Worm (Caenorhabditis elegans) whole organism, young adult: ENCODE data around the gene hpo-29.
"Not testable (repeated sequence)": the region's sequence is repeated elsewhere in the genome, so short reads cannot be mapped to it uniquely, and the experiment has no call there.

Experiments used
- B0019.2 ChIP-seq: fragments of 200-800 bp; sonication (Bioruptor generic); conservative IDR thresholded peaks from 2 replicates; pipeline ENCODE4 v1.3.6; 2022; ENCODE audit warnings: missing genetic modification reagents, missing genetic modification characterization, missing compliant biosample characterization
- B0261.1 ChIP-seq: sonication (generic microtip); optimal IDR thresholded peaks from 2 replicates; lab custom pipeline; 2016; ENCODE audit warnings: mild to moderate bottlenecking, missing genetic modification characterization, moderate library complexity, missing compliant biosample characterization
- egl-44 ChIP-seq: fragments of 200-800 bp; sonication (Bioruptor generic); IDR thresholded peaks from 2 replicates; pipeline ENCODE4 v1.3.6; 2022; ENCODE audit warnings: missing genetic modification reagents, missing genetic modification characterization, missing compliant biosample characterization
- hmg-1.2 ChIP-seq: fragments of 200-800 bp; sonication (Bioruptor generic); IDR thresholded peaks from 2 replicates; pipeline ENCODE4 v1.3.6; 2022; ENCODE audit warnings: missing genetic modification reagents, missing genetic modification characterization, missing compliant biosample characterization
- lin-26 ChIP-seq: fragments of 200-800 bp; sonication (Bioruptor generic); IDR thresholded peaks from 2 replicates; pipeline ENCODE4 v1.3.6; 2022; ENCODE audit warnings: missing genetic modification reagents, missing genetic modification characterization, missing compliant biosample characterization
- madf-6 ChIP-seq: fragments of 200-800 bp; sonication (Bioruptor generic); IDR thresholded peaks from 2 replicates; pipeline ENCODE4 v1.3.6; 2022; ENCODE audit warnings: missing genetic modification reagents, missing genetic modification characterization, missing compliant biosample characterization
- nhr-80 ChIP-seq: sonication (generic microtip); optimal IDR thresholded peaks from 2 replicates; lab custom pipeline; 2016; ENCODE audit warnings: missing genetic modification characterization, missing compliant biosample characterization
- pha-4 ChIP-seq: fragments of 150-350 bp; sonication (generic microtip); optimal IDR thresholded peaks from 2 replicates; lab custom pipeline; 2014; ENCODE audit warnings: missing biosample characterization, missing genetic modification reagents, missing genetic modification characterization
- rpc-1 ChIP-seq, 2 experiments: fragments of 150-350 bp in 1 of 2; sonication (generic microtip) in 1 of 2; optimal IDR thresholded peaks; 2 replicates each; lab custom pipeline; 2014 to 2018; ENCODE audit warnings: missing biosample characterization in 1 of 2, missing genetic modification characterization in 1 of 2, missing genetic modification reagents in 1 of 2, missing genotype in 1 of 2
- tbp1 ChIP-seq: fragments of 200-800 bp; sonication (Bioruptor generic); optimal IDR thresholded peaks from 2 replicates; lab custom pipeline; 2018; ENCODE audit warnings: mild to moderate bottlenecking, missing genetic modification characterization, missing compliant biosample characterization
- unc-130 ChIP-seq: sonication (generic microtip); optimal IDR thresholded peaks from 2 replicates; lab custom pipeline; 2016; ENCODE audit warnings: missing genetic modification reagents, missing genetic modification characterization, missing compliant biosample characterization

Gene hpo-29

DNA sequence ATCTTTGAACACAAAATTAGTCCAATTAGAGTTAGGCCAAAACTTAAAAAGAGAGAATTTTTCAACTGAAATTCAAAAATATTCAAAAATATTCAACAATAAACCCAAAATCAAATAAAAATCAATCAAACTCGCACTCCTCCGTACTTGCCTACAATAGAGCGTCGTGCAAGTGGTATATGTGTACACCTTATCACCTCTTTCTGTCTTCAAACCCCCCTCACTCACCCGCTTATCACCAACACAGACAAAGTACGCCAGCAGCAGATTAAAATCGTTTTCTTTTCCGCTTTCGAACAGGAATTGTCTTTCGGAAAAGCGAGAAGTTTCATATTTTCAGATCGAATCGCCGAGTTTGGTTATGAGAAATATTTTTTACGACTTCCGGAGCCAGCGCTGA lies 63.6 kb downstream of the hpo-29 start:
- TF ChIP-seq pha-4 (no peak), B0019.2 (GFP tag; lab: Robert Waterston, UW) (no peak), nhr-80 (tag; lab: Kevin White, UChicago) (peak; percentile 65), egl-44 (no peak), unc-130 (GFP tag; lab: Kevin White, UChicago) (no peak), rpc-1 (optimal IDR thresholded peaks at IDR 0.05; lab: Kevin White, UChicago) (no peak), rpc-1 (tag; optimal IDR thresholded peaks at IDR 0.05; lab: Kevin White, UChicago) (no peak)

DNA sequence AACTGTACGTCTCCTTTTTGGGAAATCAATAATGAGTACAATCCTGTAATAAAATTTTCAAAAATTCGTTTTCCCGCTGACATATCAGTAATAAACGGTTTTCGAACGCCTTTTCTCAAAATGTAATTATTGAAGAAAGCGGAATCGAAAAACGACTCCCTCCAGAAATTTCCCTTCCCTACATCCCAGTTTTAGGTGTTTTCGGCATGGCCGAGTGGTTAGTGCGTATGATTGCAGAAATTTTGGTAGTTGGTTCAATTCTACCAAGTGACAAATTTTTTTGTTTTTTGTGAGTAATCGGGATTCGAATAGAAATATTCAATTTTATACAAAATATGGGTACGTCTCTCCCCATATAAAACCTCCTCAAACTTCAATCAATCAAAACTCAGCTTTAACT lies 66.9 kb downstream of the hpo-29 start:
- not testable (repeated sequence) for TF ChIP-seq rpc-1 (optimal IDR thresholded peaks at IDR 0.05; lab: Kevin White, UChicago)
- TF ChIP-seq rpc-1 (tag; optimal IDR thresholded peaks at IDR 0.05; lab: Kevin White, UChicago) (peak; percentile 48), lin-26 (GFP tag; lab: Robert Waterston, UW) (peak; percentile 81), B0261.1 (peak; percentile 25), tbp1 (GFP tag; lab: Kevin White, UChicago) (peak; percentile 72), hmg-1.2 (GFP tag; lab: Robert Waterston, UW) (peak; percentile 15; the same call in 1 of the 2 replicates), madf-6 (peak; percentile 13; the same call in 1 of the 2 replicates)
